Worm (Caenorhabditis elegans) whole organism, young adult: ENCODE measurements around the gene T28F3.11.

Experiments
- aptf-2 ChIP-seq: fragments of 200-800 bp; sonication (Bioruptor generic); conservative IDR thresholded peaks from 2 replicates; pipeline ENCODE4 v1.3.6; 2022; ENCODE audit warnings: missing genetic modification reagents, missing genetic modification characterization, missing compliant biosample characterization
- ceh-58 ChIP-seq: fragments of 200-800 bp; sonication (Bioruptor generic); IDR thresholded peaks from 2 replicates; pipeline ENCODE4 v1.3.6; 2022; ENCODE audit warnings: missing genetic modification characterization, missing compliant biosample characterization
- hmg-1.2 ChIP-seq: fragments of 200-800 bp; sonication (Bioruptor generic); IDR thresholded peaks from 2 replicates; pipeline ENCODE4 v1.3.6; 2022; ENCODE audit warnings: missing genetic modification reagents, missing genetic modification characterization, missing compliant biosample characterization
- sptf-2 ChIP-seq: fragments of 200-800 bp; sonication (Bioruptor generic); optimal IDR thresholded peaks from 2 replicates; lab custom pipeline; 2018; ENCODE audit warnings: mild to moderate bottlenecking, missing genetic modification characterization, missing compliant biosample characterization

DNA sequence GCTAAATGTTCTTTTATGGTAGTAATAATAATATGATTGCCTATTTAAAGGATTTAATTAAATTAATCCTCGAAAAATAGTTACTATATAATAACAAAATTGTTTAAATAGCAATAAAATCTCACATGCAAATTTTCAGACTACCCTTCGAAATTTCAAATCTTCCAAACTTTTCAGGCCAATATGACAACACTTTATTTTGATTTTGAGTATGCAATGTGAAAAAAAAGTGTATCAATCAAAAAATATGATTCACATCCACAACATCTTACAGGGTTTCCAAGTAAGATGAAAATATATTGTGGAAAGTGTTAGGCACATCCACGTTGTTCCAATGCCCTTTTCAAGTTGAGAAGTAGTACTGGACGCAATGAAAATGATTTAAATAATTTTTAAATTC is 20.4 kb upstream of the T28F3.11 start, which contains the start of gene snf-9:
- TF ChIP-seq aptf-2 (GFP tag; lab: Robert Waterston, UW) = no peak
- TF ChIP-seq sptf-2 (GFP tag; lab: Kevin White, UChicago) = no peak
- no peak for TF ChIP-seq ceh-58 (GFP tag; lab: Robert Waterston, UW)
- no peak for TF ChIP-seq hmg-1.2 (GFP tag; lab: Robert Waterston, UW)
